Worm (Caenorhabditis elegans) whole organism, L3 larva: Measurements from ENCODE around the gene C01G10.4.
A peak's percentile ranks its signal among the peaks of the same experiment; 100 is the strongest.
"Not testable (repeated sequence)": the region's sequence is repeated elsewhere in the genome, so short reads cannot be mapped to it uniquely, and the experiment has no call there.

Experiments used
- aly-2 ChIP-seq: fragments of 150-350 bp; optimal IDR thresholded peaks from 2 replicates; lab custom pipeline; 2014; ENCODE audit warnings: missing biosample characterization, missing genetic modification characterization
- ama-1 ChIP-seq: fragments of 150-350 bp; optimal IDR thresholded peaks from 2 replicates; lab custom pipeline; 2018
- ceh-16 ChIP-seq: sonication (generic microtip); optimal IDR thresholded peaks from 2 replicates; lab custom pipeline; 2017; ENCODE audit warnings: missing biosample characterization, missing genetic modification characterization
- ceh-82 ChIP-seq: fragments of 150-350 bp; optimal IDR thresholded peaks from 2 replicates; lab custom pipeline; 2014; ENCODE audit warnings: missing biosample characterization, missing genetic modification characterization
- daf-12 ChIP-seq: fragments of 150-350 bp; optimal IDR thresholded peaks from 2 replicates; lab custom pipeline; 2014; ENCODE audit warnings: missing biosample characterization, missing genetic modification reagents, missing genetic modification characterization
- egl-27 ChIP-seq: sonication (generic microtip); optimal IDR thresholded peaks from 4 replicates; lab custom pipeline; 2017; ENCODE audit warnings: missing biosample characterization, missing genetic modification reagents, missing genetic modification characterization
- elt-2 ChIP-seq: sonication (generic microtip); optimal IDR thresholded peaks from 2 replicates; lab custom pipeline; 2016; ENCODE audit warnings: missing genetic modification reagents, mild to moderate bottlenecking, missing genetic modification characterization, missing compliant biosample characterization
- elt-3 ChIP-seq, 3 experiments: fragments of 150-350 bp in 1 of 3; sonication (generic microtip) in 2 of 3; optimal IDR thresholded peaks; 2 replicates in 2 of 3; 4 replicates in 1 of 3; lab custom pipeline; 2014 to 2017; ENCODE audit warnings: missing biosample characterization in 3 of 3, missing genetic modification characterization in 3 of 3
- eor-1 ChIP-seq, 2 experiments: fragments of 150-350 bp; optimal IDR thresholded peaks; 2 replicates each; lab custom pipeline; 2014 to 2018; ENCODE audit warnings: missing biosample characterization in 2 of 2, missing genetic modification characterization in 2 of 2
- fkh-2 ChIP-seq: fragments of 150-350 bp; optimal IDR thresholded peaks from 2 replicates; lab custom pipeline; 2014; ENCODE audit warnings: missing biosample characterization, missing genetic modification reagents, missing genetic modification characterization
- fos-1 ChIP-seq: fragments of 150-350 bp; optimal IDR thresholded peaks from 2 replicates; lab custom pipeline; 2014; ENCODE audit warnings: missing biosample characterization, missing genetic modification characterization
- lin-15B ChIP-seq: fragments of 150-350 bp; optimal IDR thresholded peaks from 2 replicates; lab custom pipeline; 2014; ENCODE audit warnings: missing biosample characterization, missing genetic modification characterization
- lin-39 ChIP-seq: fragments of 150-350 bp; optimal IDR thresholded peaks from 2 replicates; lab custom pipeline; 2018; ENCODE audit warnings: missing biosample characterization, missing genetic modification reagents, missing genetic modification characterization
- mdl-1 ChIP-seq: fragments of 150-350 bp; optimal IDR thresholded peaks from 2 replicates; lab custom pipeline; 2014; ENCODE audit warnings: missing biosample characterization, missing genetic modification characterization
- mml-1 ChIP-seq: fragments of 150-350 bp; sonication (generic microtip); optimal IDR thresholded peaks from 3 replicates; lab custom pipeline; 2014; ENCODE audit warnings: missing biosample characterization, missing genetic modification characterization
- nfya-1 ChIP-seq: sonication (generic microtip); optimal IDR thresholded peaks from 2 replicates; lab custom pipeline; 2017; ENCODE audit warnings: missing genetic modification characterization, mild to moderate bottlenecking, missing compliant biosample characterization, antibody characterized with exemption, moderate library complexity; ENCODE audit not compliant: insufficient read depth
- nhr-237 ChIP-seq: fragments of 150-350 bp; optimal IDR thresholded peaks from 2 replicates; lab custom pipeline; 2014; ENCODE audit warnings: missing biosample characterization, missing genetic modification characterization
- nhr-25 ChIP-seq: sonication (generic microtip); optimal IDR thresholded peaks from 2 replicates; lab custom pipeline; 2017; ENCODE audit warnings: missing biosample characterization, missing genetic modification characterization
- nhr-67 ChIP-seq: fragments of 150-350 bp; optimal IDR thresholded peaks from 2 replicates; lab custom pipeline; 2014; ENCODE audit warnings: missing biosample characterization, missing genetic modification characterization
- nhr-76 ChIP-seq: fragments of 150-350 bp; sonication (generic microtip); optimal IDR thresholded peaks from 5 replicates; lab custom pipeline; 2014; ENCODE audit warnings: missing biosample characterization, missing genetic modification characterization
- pha-4 ChIP-seq: fragments of 150-350 bp; optimal IDR thresholded peaks from 2 replicates; lab custom pipeline; 2014; ENCODE audit warnings: missing biosample characterization, missing genetic modification reagents, missing genetic modification characterization
- pqm-1 ChIP-seq: fragments of 150-350 bp; optimal IDR thresholded peaks from 2 replicates; lab custom pipeline; 2017; ENCODE audit warnings: missing biosample characterization, missing genetic modification characterization, inconsistent platforms
- snpc-4 ChIP-seq: fragments of 150-350 bp; optimal IDR thresholded peaks from 2 replicates; lab custom pipeline; 2014; ENCODE audit warnings: missing biosample characterization, missing genetic modification characterization
- tbx-2 ChIP-seq: sonication (generic microtip); optimal IDR thresholded peaks from 2 replicates; lab custom pipeline; 2016; ENCODE audit warnings: mild to moderate bottlenecking, missing genetic modification characterization, missing compliant biosample characterization
- unc-39 ChIP-seq: sonication (generic microtip); optimal IDR thresholded peaks from 4 replicates; lab custom pipeline; 2017; ENCODE audit warnings: missing biosample characterization, missing genetic modification characterization
- unc-62 ChIP-seq: fragments of 150-350 bp; sonication (generic microtip); optimal IDR thresholded peaks from 4 replicates; lab custom pipeline; 2014; ENCODE audit warnings: missing biosample characterization, missing genetic modification reagents, missing genetic modification characterization
- ztf-11 ChIP-seq: fragments of 150-350 bp; optimal IDR thresholded peaks from 2 replicates; lab custom pipeline; 2014; ENCODE audit warnings: missing biosample characterization, missing genetic modification characterization
- ztf-4 ChIP-seq: fragments of 150-350 bp; optimal IDR thresholded peaks from 2 replicates; lab custom pipeline; 2014; ENCODE audit warnings: missing biosample characterization, missing genetic modification characterization

C01G10.4 gene

ce11 chrV:15087207-15087706 lies 2.3 kb upstream of the C01G10.4 start, which contains the start of the genes C01G10.15 and C01G10.6:
C01G10.15 (minus strand) TSS chrV:15087307.
C01G10.6 (plus strand) TSS chrV:15087656.
- TF ChIP-seq ceh-16 (tag; lab: Kevin White, UChicago) (no peak), nhr-76 (tag; lab: Kevin White, UChicago) (no peak), pha-4 (tag; lab: Kevin White, UChicago) (peak; percentile 27), eor-1 (tag; optimal IDR thresholded peaks at IDR 0.05; lab: Kevin White, UChicago) (no peak)

DNA sequence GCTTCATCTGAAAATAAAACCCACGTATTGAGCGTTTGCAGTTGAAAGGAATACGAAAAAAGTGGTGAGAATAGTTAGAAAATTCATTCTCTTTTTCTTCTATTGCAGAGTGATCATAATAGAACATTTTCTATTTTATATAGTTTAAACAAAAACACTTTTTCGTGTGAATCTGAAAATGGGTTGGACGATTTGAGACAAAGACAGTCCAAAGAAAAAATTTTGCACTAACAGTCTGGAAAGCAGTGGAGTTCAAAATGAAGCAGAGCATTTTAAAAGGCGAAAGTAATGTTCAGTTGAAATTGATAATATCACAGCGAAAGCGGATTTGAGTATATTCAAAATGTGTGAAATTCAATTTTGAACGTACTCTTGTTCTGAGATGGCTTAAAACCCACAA lies 927 bp upstream of the C01G10.4 start, which contains the start of gene C01G10.18:
Gene C01G10.18 (minus strand): TSS at position 101 of the 400 bp plus-strand sequence.
- TF ChIP-seq fos-1 (tag; lab: Kevin White, UChicago) = no peak
- no peak for TF ChIP-seq mdl-1 (tag; lab: Kevin White, UChicago)
- no peak for TF ChIP-seq snpc-4 (tag; lab: Kevin White, UChicago)
- TF ChIP-seq nhr-25 (tag; lab: Kevin White, UChicago) = no peak
- TF ChIP-seq elt-2 = no peak

- TF ChIP-seq lin-39 (tag; lab: Kevin White, UChicago) = no peak
Measured at ce11 chrV:15090457-15090856, 917 bp downstream of the C01G10.4 start, which contains the start of gene C01G10.17. C01G10.17 (plus strand) TSS chrV:15090757.

DNA sequence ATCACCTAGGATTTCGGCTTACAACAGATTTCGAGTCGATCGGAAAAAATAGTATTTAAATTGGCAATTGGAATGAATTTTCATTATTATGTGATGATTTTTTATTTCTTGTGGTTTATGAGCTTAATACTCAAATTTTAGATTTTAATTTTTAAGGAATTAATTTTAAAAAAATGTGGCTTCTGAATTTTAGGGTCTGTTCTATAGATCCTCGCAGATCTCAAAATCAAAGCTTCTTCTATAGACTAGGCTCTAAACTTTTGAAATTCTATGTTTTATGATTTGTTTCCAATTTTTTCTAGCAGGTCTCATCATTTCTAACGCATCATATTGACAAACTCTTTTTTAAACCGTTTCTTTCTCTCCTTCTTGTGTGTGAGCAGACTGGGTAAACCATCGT lies 3.1 kb downstream of the C01G10.4 start, which contains the start of gene txt-12:
Gene txt-12 (plus strand): TSS at position 301 of the 400 bp plus-strand sequence.
- no peak for TF ChIP-seq aly-2 (tag; lab: Kevin White, UChicago)
- no peak for TF ChIP-seq unc-39 (tag; lab: Kevin White, UChicago)
- peak; percentile 77 for TF ChIP-seq pha-4 (tag; lab: Kevin White, UChicago)

ce11 chrV:15094749-15095148 lies 5.2 kb downstream of the C01G10.4 start, which contains the start of gene srx-78:
srx-78 (plus strand) TSS chrV:15095049.
- TF ChIP-seq fkh-2 (tag; lab: Kevin White, UChicago) (no peak), lin-39 (tag; lab: Kevin White, UChicago) (no peak)

DNA sequence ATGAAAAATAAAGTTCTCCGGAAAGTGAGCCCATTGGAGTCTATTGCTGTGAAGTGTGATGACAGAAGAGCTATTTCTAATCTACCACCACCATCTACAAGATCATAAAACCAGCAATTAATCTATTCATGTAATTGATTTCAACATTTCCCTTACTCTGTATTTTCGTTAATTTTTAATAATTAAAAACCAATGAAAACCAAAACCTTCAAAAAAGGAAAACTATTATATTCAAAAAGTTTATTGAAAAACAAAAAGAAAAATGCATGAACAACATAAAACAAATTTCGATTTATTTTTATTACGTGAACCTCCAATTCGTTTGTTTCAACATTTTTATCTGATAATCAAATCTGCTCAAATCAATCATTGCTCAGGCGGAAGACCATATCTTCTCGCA lies 9.9 kb downstream of the C01G10.4 start, which contains the start of gene C01G10.1:
Gene C01G10.1 (plus strand): TSS at position 301 of the 400 bp plus-strand sequence.
- TF ChIP-seq ztf-4 (no peak), egl-27 (tag; lab: Kevin White, UChicago) (no peak), daf-12 (tag; lab: Kevin White, UChicago) (no peak), fos-1 (tag; lab: Kevin White, UChicago) (no peak), nhr-76 (tag; lab: Kevin White, UChicago) (no peak), nhr-67 (tag; lab: Kevin White, UChicago) (no peak), unc-62 (no peak), ama-1 (lab: Kevin White, UChicago) (no peak), unc-39 (tag; lab: Kevin White, UChicago) (no peak), mml-1 (tag; lab: Kevin White, UChicago) (no peak)

DNA sequence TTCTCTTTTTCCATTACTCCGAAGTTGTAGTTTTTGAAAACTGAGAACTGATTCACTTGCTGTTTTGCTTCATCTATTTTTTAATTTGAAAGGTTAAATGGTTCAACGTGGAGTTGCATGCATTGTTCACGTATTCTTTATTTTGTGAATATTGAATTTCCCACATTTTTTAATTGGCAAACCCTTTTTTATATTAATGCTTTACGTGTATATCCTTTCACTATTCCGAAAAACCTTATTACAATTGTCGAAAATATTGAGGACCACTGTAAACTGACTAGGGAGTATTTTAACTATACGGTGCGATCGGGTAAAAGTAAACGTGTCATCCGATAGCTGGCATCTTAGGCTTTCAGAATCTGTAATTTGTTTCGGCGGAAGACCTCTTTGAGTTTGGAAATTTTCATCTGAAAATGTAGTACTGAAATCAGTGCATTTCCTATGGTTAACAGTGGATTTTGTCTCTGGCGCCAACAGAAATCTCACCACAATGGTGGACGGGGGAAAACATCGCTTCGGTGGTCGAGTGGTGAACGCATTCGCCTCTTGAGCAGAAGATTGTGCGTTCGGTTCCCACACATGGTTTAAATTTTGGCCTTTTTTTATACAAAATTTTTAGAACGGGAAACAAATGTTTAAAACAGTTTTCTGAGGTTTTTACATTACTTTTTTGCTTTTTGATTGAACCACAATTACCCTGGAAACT lies 16.5 kb downstream of the C01G10.4 start, which contains the start of gene C01G10.14:
Gene C01G10.14 (minus strand): TSS at position 51 of the 706 bp plus-strand sequence.
- TF ChIP-seq ztf-11, fos-1, nfya-1 (tag; lab: Kevin White, UChicago): not testable (repeated sequence)
- TF ChIP-seq, all 47 proteins: peak for 0; not testable (repeated sequence) for 47

- TF ChIP-seq ceh-82 (tag; lab: Kevin White, UChicago) (no peak), ceh-16 (tag; lab: Kevin White, UChicago) (no peak), nhr-67 (tag; lab: Kevin White, UChicago) (no peak), tbx-2 (tag; lab: Kevin White, UChicago) (no peak), nhr-76 (tag; lab: Kevin White, UChicago) (no peak), pha-4 (tag; lab: Kevin White, UChicago) (no peak), unc-62 (no peak), pqm-1 (tag; lab: Kevin White, UChicago) (no peak), elt-3 (tag; optimal IDR thresholded peaks at IDR 0.05; lab: Kevin White, UChicago) (no peak), lin-15B (tag; lab: Kevin White, UChicago) (no peak), fos-1 (tag; lab: Kevin White, UChicago) (no peak), nhr-237 (tag; lab: Kevin White, UChicago) (no peak), egl-27 (tag; lab: Kevin White, UChicago) (no peak), mdl-1 (tag; lab: Kevin White, UChicago) (no peak), fkh-2 (tag; lab: Kevin White, UChicago) (no peak)
Measured at ce11 chrV:15109260-15109659, 19.7 kb downstream of the C01G10.4 start, which contains the start of gene Y75B12A.2. Y75B12A.2 (plus strand) TSS chrV:15109560.
